Fruit fly (Drosophila melanogaster): Measurements from ENCODE around the gene CG15484.
A peak's percentile ranks its signal among the peaks of the same experiment; 100 is the strongest.

Gene CG15484

DNA sequence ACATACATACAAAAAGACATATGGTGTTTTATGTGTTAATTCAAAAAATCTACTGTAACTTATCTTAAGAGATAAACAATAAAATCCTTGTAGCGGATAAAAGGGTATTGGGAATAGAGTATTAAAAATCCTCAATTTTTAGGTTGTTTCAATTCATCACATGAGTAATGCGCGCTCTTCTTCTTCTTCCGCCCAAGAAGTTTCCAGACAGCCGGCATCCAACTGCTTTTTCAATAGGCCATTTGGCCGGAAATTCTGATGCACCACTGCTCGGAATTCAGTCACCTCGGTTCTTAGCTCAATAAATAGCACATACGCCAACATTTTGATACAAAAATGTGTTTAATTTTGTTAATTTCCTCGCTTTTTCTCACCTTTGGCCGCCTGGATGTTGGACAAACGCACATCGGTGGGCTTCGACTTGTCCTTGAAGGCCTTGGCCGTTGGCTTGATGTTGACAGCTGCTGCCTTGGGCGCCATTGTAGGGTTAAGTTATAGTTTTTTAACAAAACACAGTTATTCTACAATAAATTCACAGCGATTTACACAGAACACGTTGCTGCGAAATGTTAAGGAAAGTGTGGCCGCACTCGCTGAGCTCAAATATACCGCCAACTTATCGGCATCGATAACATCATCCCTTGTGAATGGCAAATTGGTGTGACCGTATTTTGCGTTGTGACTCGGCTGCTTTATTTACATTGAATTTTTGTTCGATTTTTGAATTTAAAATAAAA, 15.0 kb downstream of the CG15484 start, which contains the start of the genes CCT4 and CG6153 (continued):
- no peak for TF ChIP-seq hkb (optimal IDR thresholded peaks at IDR 0.05)
- no peak for TF ChIP-seq hkb (GFP tag; IDR thresholded peaks at IDR 0.05)
- no peak for TF ChIP-seq CG11085 (GFP tag; IDR thresholded peaks at IDR 0.05)
- no peak for TF ChIP-seq fd102C (GFP tag; optimal IDR thresholded peaks at IDR 0.05)
- TF ChIP-seq Lpt (GFP tag; optimal IDR thresholded peaks at IDR 0.05) = no peak
- TF ChIP-seq ATbp (GFP tag; optimal IDR thresholded peaks at IDR 0.05) = no peak
- TF ChIP-seq CrebB (tag; optimal IDR thresholded peaks at IDR 0.05) = no peak
- TF ChIP-seq CG14050 (GFP tag; IDR thresholded peaks at IDR 0.05) = no peak
- peak; percentile 38; the same call in 1 of the 2 replicates for TF ChIP-seq Scr (GFP tag; IDR thresholded peaks at IDR 0.05; ENCODE audit: partially characterized antibody)
- no peak for TF ChIP-seq chn (GFP tag; optimal IDR thresholded peaks at IDR 0.05)
- TF ChIP-seq CG11560 (tag; IDR thresholded peaks at IDR 0.05) = no peak
- no peak for TF ChIP-seq CG6765 (GFP tag; optimal IDR thresholded peaks at IDR 0.05)
- no peak for TF ChIP-seq ssp (GFP tag; IDR thresholded peaks at IDR 0.05)
- TF ChIP-seq Sry-β (GFP tag; optimal IDR thresholded peaks at IDR 0.05) = peak; percentile 6
- no peak for TF ChIP-seq btn (GFP tag; optimal IDR thresholded peaks at IDR 0.05)
- no peak for TF ChIP-seq CG10654 (GFP tag; optimal IDR thresholded peaks at IDR 0.05)
- no peak for TF ChIP-seq shn (GFP tag; optimal IDR thresholded peaks at IDR 0.05)
- no peak for TF ChIP-seq unpg (GFP tag; optimal IDR thresholded peaks at IDR 0.05)
- TF ChIP-seq CG11456 (GFP tag; IDR thresholded peaks at IDR 0.05) = no peak
- TF ChIP-seq CG12391 (tag; optimal IDR thresholded peaks at IDR 0.05) = no peak
- TF ChIP-seq pb (GFP tag; optimal IDR thresholded peaks at IDR 0.05) = no peak
- TF ChIP-seq CG5180 (GFP tag; optimal IDR thresholded peaks at IDR 0.05) = no peak
- no peak for TF ChIP-seq Hey (tag; optimal IDR thresholded peaks at IDR 0.05)
- TF ChIP-seq chinmo (GFP tag; IDR thresholded peaks at IDR 0.05; ENCODE audit: partially characterized antibody) = 0 out of 4 replicates have a peak, but pooled peaks have one; percentile 61
- TF ChIP-seq CG8765 (GFP tag; IDR thresholded peaks at IDR 0.05) = no peak
- TF ChIP-seq CG13123 (GFP tag; optimal IDR thresholded peaks at IDR 0.05) = no peak
- no peak for TF ChIP-seq usp (GFP tag; optimal IDR thresholded peaks at IDR 0.05)
- TF ChIP-seq GATAe (GFP tag; conservative IDR thresholded peaks at IDR 0.05) = no peak
- no peak for TF ChIP-seq CG17361 (GFP tag; IDR thresholded peaks at IDR 0.05)
- TF ChIP-seq CG9817 (tag; optimal IDR thresholded peaks at IDR 0.05) = no peak
- peak; percentile 4 for TF ChIP-seq CHES-1-like (GFP tag; optimal IDR thresholded peaks at IDR 0.05)
- no peak for TF ChIP-seq mam (GFP tag; optimal IDR thresholded peaks at IDR 0.05)
- no peak for TF ChIP-seq Atf-2 (GFP tag; optimal IDR thresholded peaks at IDR 0.05)
- TF ChIP-seq CG4424 (GFP tag; optimal IDR thresholded peaks at IDR 0.05) = no peak
- peak; percentile 58 for TF ChIP-seq kah (GFP tag; optimal IDR thresholded peaks at IDR 0.05)
- TF ChIP-seq kni (GFP tag; optimal IDR thresholded peaks at IDR 0.05) = no peak
- TF ChIP-seq sim (GFP tag; IDR thresholded peaks at IDR 0.05) = no peak
- no peak for TF ChIP-seq bsh (GFP tag; optimal IDR thresholded peaks at IDR 0.05)
- peak; percentile 44 for TF ChIP-seq Sry-δ (GFP tag; optimal IDR thresholded peaks at IDR 0.05)
- no peak for TF ChIP-seq CG12744 (GFP tag; optimal IDR thresholded peaks at IDR 0.05)
- no peak for TF ChIP-seq Kr (GFP tag; optimal IDR thresholded peaks at IDR 0.05)
- TF ChIP-seq MTF-1 (GFP tag; optimal IDR thresholded peaks at IDR 0.05; ENCODE audit: borderline replicate concordance) = no peak
- TF ChIP-seq pita (GFP tag; optimal IDR thresholded peaks at IDR 0.05) = no peak
- no peak for TF ChIP-seq Dip2 (GFP tag; IDR thresholded peaks at IDR 0.05)
- no peak for TF ChIP-seq Hr3 (GFP tag; optimal IDR thresholded peaks at IDR 0.05)
- TF ChIP-seq jing (GFP tag; optimal IDR thresholded peaks at IDR 0.05) = no peak
- TF ChIP-seq org-1 (GFP tag; optimal IDR thresholded peaks at IDR 0.05) = no peak
- no peak for TF ChIP-seq CG2120 (GFP tag; optimal IDR thresholded peaks at IDR 0.05)
- TF ChIP-seq Trl (optimal IDR thresholded peaks at IDR 0.05) = no peak
- no peak for TF ChIP-seq Trl (GFP tag; optimal IDR thresholded peaks at IDR 0.05)
- no peak for TF ChIP-seq CG3281 (GFP tag; optimal IDR thresholded peaks at IDR 0.05)

All from whole organism, embryonic.